Fruit fly (Drosophila melanogaster) whole organism, embryonic: Measurements from ENCODE around the gene CG31875.

ENCODE experiments used
- Atf-2 ChIP-seq: fragments of 200-800 bp; sonication (Bioruptor generic); optimal IDR thresholded peaks from 2 replicates; lab custom pipeline; 2016; ENCODE audit warnings: missing biosample characterization, missing genetic modification characterization
- CG11456 ChIP-seq: fragments of 200-800 bp; sonication (Bioruptor generic); IDR thresholded peaks from 3 replicates; pipeline ENCODE4 v1.3.6; 2022; ENCODE audit warnings: missing biosample characterization, missing genetic modification characterization
- CG14441 ChIP-seq: fragments of 200-800 bp; sonication (Bioruptor generic); IDR thresholded peaks from 2 replicates; pipeline ENCODE4 v1.3.6; 2022; ENCODE audit warnings: missing biosample characterization, missing genetic modification characterization
- CG14667 ChIP-seq: fragments of 200-800 bp; sonication (Bioruptor generic); IDR thresholded peaks from 2 replicates; pipeline ENCODE4 v1.3.6; 2022; ENCODE audit warnings: missing biosample characterization, missing genetic modification characterization
- CG16815 ChIP-seq: fragments of 200-800 bp; sonication (Bioruptor generic); optimal IDR thresholded peaks from 3 replicates; lab custom pipeline; 2017; ENCODE audit warnings: missing biosample characterization, mild to moderate bottlenecking, missing genetic modification characterization
- CG17385 ChIP-seq: fragments of 200-800 bp; sonication (Bioruptor generic); optimal IDR thresholded peaks from 3 replicates; lab custom pipeline; 2018; ENCODE audit warnings: missing biosample characterization, mild to moderate bottlenecking, missing genetic modification characterization
- CG2199 ChIP-seq: fragments of 200-800 bp; sonication (Bioruptor generic); IDR thresholded peaks from 3 replicates; pipeline ENCODE4 v1.3.6; 2022; ENCODE audit warnings: missing biosample characterization, missing genetic modification characterization
- CG3065 ChIP-seq: fragments of 200-800 bp; sonication (Bioruptor generic); optimal IDR thresholded peaks from 2 replicates; lab custom pipeline; 2016; ENCODE audit warnings: missing biosample characterization, missing genetic modification characterization
- CG31388 ChIP-seq: fragments of 200-800 bp; sonication (Bioruptor generic); optimal IDR thresholded peaks from 2 replicates; lab custom pipeline; 2016; ENCODE audit warnings: missing biosample characterization, missing genetic modification characterization
- CG31441 ChIP-seq: fragments of 200-800 bp; sonication (Bioruptor generic); IDR thresholded peaks from 2 replicates; pipeline ENCODE4 v1.3.6; 2022; ENCODE audit warnings: missing biosample characterization, missing genetic modification characterization
- CG4282 ChIP-seq: fragments of 200-800 bp; sonication (Bioruptor generic); optimal IDR thresholded peaks from 2 replicates; lab custom pipeline; 2016; ENCODE audit warnings: missing biosample characterization, missing genetic modification characterization
- CG4360 ChIP-seq: fragments of 200-800 bp; sonication (Bioruptor generic); IDR thresholded peaks from 2 replicates; pipeline ENCODE4 v1.3.6; 2022; ENCODE audit warnings: missing biosample characterization, missing genetic modification characterization
- CG4707 ChIP-seq: fragments of 200-800 bp; sonication (Bioruptor generic); optimal IDR thresholded peaks from 2 replicates; lab custom pipeline; 2018; ENCODE audit warnings: missing biosample characterization, mild to moderate bottlenecking, missing genetic modification characterization, moderate library complexity
- CG6791 ChIP-seq: fragments of 200-800 bp; sonication (Bioruptor generic); IDR thresholded peaks from 3 replicates; pipeline ENCODE4 v1.3.6; 2022; ENCODE audit warnings: missing biosample characterization, missing genetic modification characterization; ENCODE audit not compliant: partially characterized antibody
- Dbx ChIP-seq: fragments of 200-800 bp; sonication (Bioruptor generic); IDR thresholded peaks from 3 replicates; pipeline ENCODE4 v1.3.6; 2022; ENCODE audit warnings: missing biosample characterization, missing genetic modification characterization
- Deaf1 ChIP-seq: fragments of 200-800 bp; optimal IDR thresholded peaks from 3 replicates; lab custom pipeline; 2019; ENCODE audit warnings: missing biosample characterization, mild to moderate bottlenecking, missing genetic modification characterization, moderate library complexity
- Dip2 ChIP-seq: fragments of 200-800 bp; sonication (Bioruptor generic); IDR thresholded peaks from 2 replicates; pipeline ENCODE4 v1.3.6; 2022; ENCODE audit warnings: missing biosample characterization, missing genetic modification characterization
- Doc3 ChIP-seq: fragments of 200-800 bp; sonication (Bioruptor generic); IDR thresholded peaks from 3 replicates; pipeline ENCODE4 v1.3.6; 2022; ENCODE audit warnings: missing biosample characterization, missing genetic modification characterization; ENCODE audit not compliant: partially characterized antibody
- Dp ChIP-seq: fragments of 200-800 bp; sonication (Bioruptor generic); optimal IDR thresholded peaks from 2 replicates; lab custom pipeline; 2018; ENCODE audit warnings: missing biosample characterization, mild to moderate bottlenecking, missing genetic modification characterization, moderate library complexity
- Drgx ChIP-seq: fragments of 200-800 bp; sonication (Bioruptor generic); IDR thresholded peaks from 2 replicates; pipeline ENCODE4 v1.3.6; 2022; ENCODE audit warnings: missing biosample characterization, missing genetic modification characterization
- GATAe ChIP-seq: fragments of 200-800 bp; sonication (Bioruptor generic); conservative IDR thresholded peaks from 2 replicates; pipeline ENCODE4 v1.3.6; 2022; ENCODE audit warnings: missing biosample characterization, missing genetic modification characterization
- Gsc ChIP-seq: fragments of 200-800 bp; sonication (Bioruptor generic); IDR thresholded peaks from 2 replicates; pipeline ENCODE4 v1.3.6; 2022; ENCODE audit warnings: missing biosample characterization, missing genetic modification characterization
- HLHmδ ChIP-seq: fragments of 200-800 bp; sonication (Bioruptor generic); optimal IDR thresholded peaks from 2 replicates; lab custom pipeline; 2018; ENCODE audit warnings: missing biosample characterization, mild to moderate bottlenecking, missing genetic modification characterization, moderate library complexity
- Mrtf ChIP-seq: fragments of 200-800 bp; sonication (Bioruptor generic); IDR thresholded peaks from 3 replicates; pipeline ENCODE4 v1.3.6; 2022; ENCODE audit warnings: missing biosample characterization, missing genetic modification characterization
- Pdp1 ChIP-seq, 2 experiments: fragments of 200-800 bp; sonication (Bioruptor generic); optimal IDR thresholded peaks; 3 replicates each; lab custom pipeline; 2016; ENCODE audit warnings: missing biosample characterization in 2 of 2, missing genetic modification characterization in 2 of 2, mild to moderate bottlenecking in 1 of 2, moderate library complexity in 1 of 2
- Spps ChIP-seq: fragments of 200-800 bp; sonication (Bioruptor generic); optimal IDR thresholded peaks from 2 replicates; lab custom pipeline; 2018; ENCODE audit warnings: missing biosample characterization, mild to moderate bottlenecking, missing genetic modification characterization
- Xrp1 ChIP-seq: fragments of 200-800 bp; sonication (Bioruptor generic); IDR thresholded peaks from 2 replicates; pipeline ENCODE4 v1.3.6; 2022; ENCODE audit warnings: missing biosample characterization, missing genetic modification characterization
- amos ChIP-seq: fragments of 200-800 bp; sonication (Bioruptor generic); IDR thresholded peaks from 2 replicates; pipeline ENCODE4 v1.3.6; 2022; ENCODE audit warnings: missing biosample characterization, missing genetic modification characterization; ENCODE audit not compliant: partially characterized antibody
- ap ChIP-seq: fragments of 200-800 bp; sonication (Bioruptor generic); IDR thresholded peaks from 2 replicates; pipeline ENCODE4 v1.3.6; 2022; ENCODE audit warnings: missing biosample characterization, missing genetic modification characterization
- cg ChIP-seq: fragments of 200-800 bp; sonication (Bioruptor generic); optimal IDR thresholded peaks from 3 replicates; lab custom pipeline; 2019; ENCODE audit warnings: missing biosample characterization, mild to moderate bottlenecking, missing genetic modification characterization, moderate library complexity
- chinmo ChIP-seq: fragments of 200-800 bp; sonication (Bioruptor generic); IDR thresholded peaks from 4 replicates; pipeline ENCODE4 v1.3.6; 2022; ENCODE audit warnings: missing biosample characterization, missing genetic modification characterization; ENCODE audit not compliant: partially characterized antibody
- chm ChIP-seq: fragments of 200-800 bp; sonication (Bioruptor generic); IDR thresholded peaks from 2 replicates; pipeline ENCODE4 v1.3.6; 2022; ENCODE audit warnings: missing biosample characterization, missing genetic modification characterization
- ci ChIP-seq: fragments of 200-800 bp; sonication (Bioruptor generic); IDR thresholded peaks from 3 replicates; pipeline ENCODE4 v1.3.6; 2022; ENCODE audit warnings: missing biosample characterization, missing genetic modification characterization
- crp ChIP-seq, 2 experiments: fragments of 200-800 bp; sonication (Bioruptor generic); optimal IDR thresholded peaks; 2 replicates in 1 of 2; 3 replicates in 1 of 2; lab custom pipeline; 2017; ENCODE audit warnings: missing biosample characterization in 2 of 2, missing genetic modification characterization in 2 of 2, mild to moderate bottlenecking in 1 of 2, moderate library complexity in 1 of 2
- dati ChIP-seq: fragments of 200-800 bp; sonication (Bioruptor generic); IDR thresholded peaks from 2 replicates; pipeline ENCODE4 v1.3.6; 2022; ENCODE audit warnings: missing biosample characterization, missing genetic modification characterization
- gce ChIP-seq: fragments of 200-800 bp; sonication (Bioruptor generic); IDR thresholded peaks from 3 replicates; pipeline ENCODE4 v1.3.6; 2022; ENCODE audit warnings: missing biosample characterization, missing genetic modification characterization
- gcm ChIP-seq: fragments of 200-800 bp; sonication (Bioruptor generic); optimal IDR thresholded peaks from 2 replicates; lab custom pipeline; 2019; ENCODE audit warnings: missing biosample characterization, mild to moderate bottlenecking, missing genetic modification characterization, moderate library complexity
- lola ChIP-seq, 3 experiments: fragments of >200 bp in 2 of 3; fragments of 200-800 bp in 1 of 3; sonication (Bioruptor generic) in 1 of 3; optimal IDR thresholded peaks; 2 replicates each; lab custom pipeline; 2017 to 2019; ENCODE audit warnings: missing biosample characterization in 3 of 3, missing genetic modification characterization in 3 of 3, mild to moderate bottlenecking in 1 of 3, moderate library complexity in 1 of 3
- mld ChIP-seq: fragments of 200-800 bp; sonication (Bioruptor generic); IDR thresholded peaks from 3 replicates; pipeline ENCODE4 v1.3.6; 2022; ENCODE audit warnings: missing biosample characterization, missing genetic modification characterization; ENCODE audit not compliant: partially characterized antibody
- nerfin-1 ChIP-seq: fragments of 200-800 bp; sonication (Bioruptor generic); optimal IDR thresholded peaks from 3 replicates; lab custom pipeline; 2019; ENCODE audit warnings: missing biosample characterization, mild to moderate bottlenecking, missing genetic modification characterization, moderate library complexity
- nom ChIP-seq: fragments of 200-800 bp; sonication (Bioruptor generic); optimal IDR thresholded peaks from 2 replicates; lab custom pipeline; 2017; ENCODE audit warnings: missing biosample characterization, missing genetic modification characterization, mild to moderate bottlenecking, moderate library complexity, missing genetic modification reagents
- peb ChIP-seq: fragments of 200-800 bp; sonication (Bioruptor generic); IDR thresholded peaks from 2 replicates; pipeline ENCODE4 v1.3.6; 2022; ENCODE audit warnings: missing biosample characterization, missing genetic modification characterization
- prd ChIP-seq, 3 experiments: fragments of >200 bp in 2 of 3; fragments of 200-800 bp in 1 of 3; sonication (Bioruptor generic) in 1 of 3; optimal IDR thresholded peaks in 2 of 3; IDR thresholded peaks in 1 of 3; 2 replicates in 2 of 3; 3 replicates in 1 of 3; pipeline versions ENCODE4 v1.3.6 to Lab custom; 2017 to 2022; ENCODE audit warnings: missing biosample characterization in 1 of 3, missing genetic modification characterization in 1 of 3
- repo ChIP-seq: fragments of 200-800 bp; sonication (Bioruptor generic); optimal IDR thresholded peaks from 2 replicates; lab custom pipeline; 2016; ENCODE audit warnings: missing biosample characterization, missing genetic modification characterization
- sens ChIP-seq: fragments of 200-800 bp; sonication (Bioruptor generic); peaks from one replicate; lab custom pipeline; 2016; ENCODE audit warnings: missing biosample characterization, missing genetic modification characterization
- sima ChIP-seq: fragments of 200-800 bp; sonication (Bioruptor generic); optimal IDR thresholded peaks from 2 replicates; lab custom pipeline; 2016; ENCODE audit warnings: missing biosample characterization, missing genetic modification characterization
- unc-4 ChIP-seq: fragments of 200-800 bp; sonication (Bioruptor generic); IDR thresholded peaks from 2 replicates; pipeline ENCODE4 v1.3.6; 2022; ENCODE audit warnings: missing biosample characterization, missing genetic modification characterization; ENCODE audit not compliant: partially characterized antibody
- vvl ChIP-seq: fragments of 200-800 bp; sonication (Bioruptor generic); IDR thresholded peaks from 2 replicates; pipeline ENCODE4 v1.3.6; 2022; ENCODE audit warnings: missing biosample characterization, missing genetic modification characterization

The CG31875 gene

DNA sequence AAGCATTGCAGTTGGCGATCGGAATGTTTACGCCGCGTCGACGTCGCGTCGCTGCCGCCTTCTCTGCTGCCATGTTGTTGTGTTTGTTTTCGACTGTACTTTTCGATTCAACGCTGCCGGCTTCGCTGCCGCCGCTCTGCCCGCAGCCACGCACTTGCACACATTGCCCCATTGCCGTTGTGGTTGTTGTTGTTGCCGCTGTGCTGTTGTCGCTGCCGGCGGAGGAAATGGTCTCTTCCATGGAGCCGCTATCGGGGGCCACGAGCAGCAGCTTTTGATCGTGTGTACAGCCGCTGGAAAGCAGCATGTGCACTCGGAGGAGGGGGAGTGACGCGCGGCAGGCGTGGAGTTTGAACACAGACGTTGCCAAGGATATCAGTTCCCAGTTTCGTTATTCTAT lies 2.0 kb upstream of the CG31875 start (continued):
- peak; percentile 20 for TF ChIP-seq Dp (GFP tag; lab: Kevin White, UChicago)
- TF ChIP-seq Deaf1 (tag; lab: Kevin White, UChicago), result peak; percentile 38
- no peak for TF ChIP-seq CG16815 (GFP tag; lab: Kevin White, UChicago)
- no peak for TF ChIP-seq CG14441 (GFP tag; lab: Robert Waterston, UW)
- no peak for TF ChIP-seq CG11456 (GFP tag; lab: Robert Waterston, UW)
- peak; percentile 18; the same call in 1 of the 2 replicates for TF ChIP-seq Drgx (GFP tag; lab: Robert Waterston, UW)
- peak; percentile 59 for TF ChIP-seq sens (GFP tag; lab: Kevin White, UChicago)
- TF ChIP-seq nom (GFP tag; lab: Kevin White, UChicago), result peak; percentile 42
- peak; percentile 99 for TF ChIP-seq CG4360 (GFP tag; lab: Robert Waterston, UW)
- no peak for TF ChIP-seq Spps (tag; lab: Kevin White, UChicago)
- TF ChIP-seq cg (GFP tag; lab: Kevin White, UChicago), result peak; percentile 42
- TF ChIP-seq CG6791 (GFP tag; lab: Robert Waterston, UW), result peak; percentile 35; the same call in 1 of the 3 replicates
- no peak for TF ChIP-seq CG4282 (GFP tag; lab: Kevin White, UChicago)
- TF ChIP-seq peb (GFP tag; lab: Robert Waterston, UW), result no peak
- no peak for TF ChIP-seq Dbx (GFP tag; lab: Robert Waterston, UW)
- peak; percentile 63 for TF ChIP-seq chm (GFP tag; lab: Robert Waterston, UW)
- peak; percentile 38; the same call in 1 of the 3 replicates for TF ChIP-seq mld (GFP tag; lab: Robert Waterston, UW)
- TF ChIP-seq ap (GFP tag; lab: Robert Waterston, UW), result no peak
- 0 out of 3 replicates have a peak, but pooled peaks have one; percentile 45 for TF ChIP-seq CG2199 (GFP tag; lab: Robert Waterston, UW)
- no peak for TF ChIP-seq Doc3 (GFP tag; lab: Robert Waterston, UW)
- TF ChIP-seq Atf-2 (GFP tag; lab: Kevin White, UChicago), result no peak
- peak; percentile 67 for TF ChIP-seq HLHmδ (GFP tag; lab: Kevin White, UChicago)
- peak; percentile 61 for TF ChIP-seq nerfin-1 (tag; lab: Kevin White, UChicago)
- TF ChIP-seq GATAe (GFP tag; lab: Robert Waterston, UW), result no peak
- no peak for TF ChIP-seq dati (GFP tag; lab: Robert Waterston, UW)
- TF ChIP-seq chinmo (GFP tag; lab: Robert Waterston, UW), result 0 out of 4 replicates have a peak, but pooled peaks have one; percentile 11
- TF ChIP-seq vvl (GFP tag; lab: Robert Waterston, UW), result peak; percentile 26; the same call in 1 of the 2 replicates
- no peak for TF ChIP-seq CG17385 (GFP tag; lab: Kevin White, UChicago)

DNA sequence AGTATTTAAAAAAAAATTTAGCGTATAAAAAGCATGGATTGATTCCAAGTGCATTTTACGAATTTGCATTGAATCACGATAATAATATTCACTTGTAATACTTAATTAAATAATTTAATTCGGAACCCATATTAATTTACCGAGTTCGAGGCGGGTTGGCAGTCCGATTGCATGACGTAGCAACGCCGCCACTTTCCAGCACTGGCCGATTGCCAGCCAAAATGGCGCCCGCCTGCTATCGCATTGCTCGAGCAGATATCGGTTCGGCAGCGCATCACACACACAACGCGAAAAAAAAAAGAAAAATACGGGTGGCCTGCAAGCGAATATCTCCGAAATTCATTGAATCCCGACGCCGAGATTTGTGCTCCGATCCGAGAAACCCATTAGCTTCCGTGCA lies 1.1 kb upstream of the CG31875 start, which contains the start of gene Ndf:
Ndf (plus strand) TSS at position 240 of the 400 bp plus-strand sequence.
- TF ChIP-seq CG14667 (GFP tag; lab: Robert Waterston, UW), result no peak
- TF ChIP-seq Mrtf, result peak; percentile 28; the same call in 1 of the 3 replicates
- TF ChIP-seq unc-4 (GFP tag; lab: Robert Waterston, UW), result peak; percentile 71
- peak in 1 of 3 experiments; percentile 46 for TF ChIP-seq lola (GFP tag; optimal IDR thresholded peaks at IDR 0.05; lab: Kevin White, UChicago)
- TF ChIP-seq CG31441 (GFP tag; lab: Robert Waterston, UW), result peak; percentile 52
- no peak for TF ChIP-seq Dip2
- TF ChIP-seq CG11456 (GFP tag; lab: Robert Waterston, UW), result peak; percentile 77; the same call in 2 of the 3 replicates
- TF ChIP-seq nerfin-1 (tag; lab: Kevin White, UChicago), result peak; percentile 8
- peak; percentile 88 for TF ChIP-seq ci
- no peak for TF ChIP-seq prd (optimal IDR thresholded peaks at IDR 0.05; lab: Kevin White, UChicago)
- TF ChIP-seq prd (GFP tag; IDR thresholded peaks at IDR 0.05; lab: Robert Waterston, UW), result peak; percentile 69; the same call in 2 of the 3 replicates
- TF ChIP-seq Xrp1 (GFP tag; lab: Robert Waterston, UW), result peak; percentile 78
- peak in 1 of 2 experiments; percentile 16 for TF ChIP-seq crp (GFP tag; optimal IDR thresholded peaks at IDR 0.05; lab: Kevin White, UChicago)
- no peak for TF ChIP-seq CG4707 (GFP tag; lab: Kevin White, UChicago)
- TF ChIP-seq Gsc (GFP tag; lab: Robert Waterston, UW), result no peak
- no peak for TF ChIP-seq CG31388
- no peak for TF ChIP-seq gce (GFP tag; lab: Robert Waterston, UW)
- peak; percentile 41 for TF ChIP-seq repo (GFP tag; lab: Kevin White, UChicago)
- TF ChIP-seq CG3065 (GFP tag; lab: Kevin White, UChicago), result peak; percentile 13
- peak; percentile 67 to 72 for TF ChIP-seq Pdp1 (GFP tag; optimal IDR thresholded peaks at IDR 0.05; lab: Kevin White, UChicago)
- TF ChIP-seq Doc3 (GFP tag; lab: Robert Waterston, UW), result peak; percentile 57; the same call in 2 of the 3 replicates
- TF ChIP-seq amos (GFP tag; lab: Robert Waterston, UW), result peak; percentile 85
- peak; percentile 59 for TF ChIP-seq gcm (GFP tag; lab: Kevin White, UChicago)
- no peak for TF ChIP-seq sima (GFP tag; lab: Kevin White, UChicago)
